Fruit fly (Drosophila melanogaster) whole organism, adult: ENCODE results near the gene plh.

Experiments used
- CG11617 ChIP-seq: fragments of 200-800 bp; sonication (Bioruptor generic); optimal IDR thresholded peaks from 2 replicates; lab custom pipeline; 2017; ENCODE audit warnings: mild to moderate bottlenecking, missing biosample characterization, missing genetic modification reagents, missing genetic modification characterization
- CG12768 ChIP-seq: fragments of 200-800 bp; sonication (Bioruptor generic); optimal IDR thresholded peaks from 2 replicates; lab custom pipeline; 2017; ENCODE audit warnings: missing biosample characterization, missing genetic modification characterization, mild to moderate bottlenecking, moderate library complexity, missing genetic modification reagents
- CG14711 ChIP-seq: fragments of 200-800 bp; sonication (Bioruptor generic); optimal IDR thresholded peaks from 2 replicates; lab custom pipeline; 2018; ENCODE audit warnings: missing biosample characterization, mild to moderate bottlenecking, missing genetic modification characterization, moderate library complexity
- CG1620 ChIP-seq: fragments of 200-800 bp; sonication (Bioruptor generic); optimal IDR thresholded peaks from 2 replicates; lab custom pipeline; 2016; ENCODE audit warnings: missing biosample characterization, missing genetic modification characterization
- CG33017 ChIP-seq: fragments of 200-800 bp; sonication (Bioruptor generic); optimal IDR thresholded peaks from 2 replicates; lab custom pipeline; 2018; ENCODE audit warnings: missing biosample characterization, mild to moderate bottlenecking, missing genetic modification characterization, moderate library complexity
- CG5204 ChIP-seq: fragments of 200-800 bp; sonication (Bioruptor generic); optimal IDR thresholded peaks from 2 replicates; lab custom pipeline; 2016; ENCODE audit warnings: missing biosample characterization, missing genetic modification characterization
- CG7045 ChIP-seq: fragments of 200-800 bp; sonication (Bioruptor generic); optimal IDR thresholded peaks from 2 replicates; lab custom pipeline; 2017; ENCODE audit warnings: missing biosample characterization, mild to moderate bottlenecking, missing genetic modification characterization
- CG7101 ChIP-seq: fragments of 200-800 bp; sonication (Bioruptor generic); optimal IDR thresholded peaks from 2 replicates; lab custom pipeline; 2018; ENCODE audit warnings: missing biosample characterization, mild to moderate bottlenecking, missing genetic modification characterization, moderate library complexity
- Clk ChIP-seq: fragments of 200-800 bp; sonication (Bioruptor generic); optimal IDR thresholded peaks from 2 replicates; lab custom pipeline; 2017; ENCODE audit warnings: missing biosample characterization, missing genetic modification characterization
- Crg-1 ChIP-seq: fragments of 200-800 bp; sonication (Bioruptor generic); optimal IDR thresholded peaks from 2 replicates; lab custom pipeline; 2016; ENCODE audit warnings: missing biosample characterization, missing genetic modification characterization
- Hr96 ChIP-seq: fragments of 200-800 bp; sonication (Bioruptor generic); optimal IDR thresholded peaks from 2 replicates; lab custom pipeline; 2016; ENCODE audit warnings: missing biosample characterization, missing genetic modification characterization
- Mnt ChIP-seq: fragments of 200-800 bp; sonication (Bioruptor generic); optimal IDR thresholded peaks from 2 replicates; lab custom pipeline; 2016; ENCODE audit warnings: missing biosample characterization, mild to moderate bottlenecking, missing genetic modification characterization
- bab1 ChIP-seq: fragments of 200-800 bp; sonication (Bioruptor generic); optimal IDR thresholded peaks from 3 replicates; lab custom pipeline; 2019; ENCODE audit warnings: missing biosample characterization, mild to moderate bottlenecking, missing genetic modification characterization, moderate library complexity
- cic ChIP-seq: fragments of 200-800 bp; sonication (Bioruptor generic); optimal IDR thresholded peaks from 2 replicates; lab custom pipeline; 2017; ENCODE audit warnings: missing biosample characterization, mild to moderate bottlenecking, missing genetic modification characterization, moderate library complexity
- cnc ChIP-seq, 2 experiments: fragments of >200 bp; optimal IDR thresholded peaks; 2 replicates each; lab custom pipeline; 2017
- kay ChIP-seq: fragments of 200-800 bp; sonication (Bioruptor generic); peaks from one replicate; lab custom pipeline; 2016; ENCODE audit warnings: missing biosample characterization, missing genetic modification characterization, borderline replicate concordance
- ovo ChIP-seq: fragments of 200-800 bp; sonication (Bioruptor generic); optimal IDR thresholded peaks from 2 replicates; lab custom pipeline; 2016; ENCODE audit warnings: missing biosample characterization, missing genetic modification characterization
- pad ChIP-seq: fragments of 200-800 bp; sonication (Bioruptor generic); optimal IDR thresholded peaks from 3 replicates; lab custom pipeline; 2017; ENCODE audit warnings: missing biosample characterization, missing genetic modification characterization, mild to moderate bottlenecking, moderate library complexity, missing genetic modification reagents
- tj ChIP-seq: fragments of 200-800 bp; sonication (Bioruptor generic); optimal IDR thresholded peaks from 3 replicates; lab custom pipeline; 2017; ENCODE audit warnings: missing biosample characterization, mild to moderate bottlenecking, missing genetic modification characterization, moderate library complexity
- toe ChIP-seq: fragments of 200-800 bp; sonication (Bioruptor generic); optimal IDR thresholded peaks from 2 replicates; lab custom pipeline; 2016; ENCODE audit warnings: missing biosample characterization, missing genetic modification characterization

The plh gene

dm6 chr3R:5030728-5031373, 20.0 kb upstream of the plh start:
- TF ChIP-seq CG5204 (GFP tag; lab: Kevin White, UChicago) (no peak), pad (no peak), CG11617 (GFP tag; lab: Kevin White, UChicago) (no peak), bab1 (GFP tag; lab: Kevin White, UChicago) (no peak), kay (GFP tag; lab: Kevin White, UChicago) (no peak), CG12768 (GFP tag; lab: Kevin White, UChicago) (no peak), cic (GFP tag; lab: Kevin White, UChicago) (no peak), cnc (optimal IDR thresholded peaks at IDR 0.05; lab: Kevin White, UChicago) (no peak), Mnt (GFP tag; lab: Kevin White, UChicago) (no peak), Hr96 (GFP tag; lab: Kevin White, UChicago) (no peak), CG7101 (tag; lab: Kevin White, UChicago) (no peak), toe (GFP tag; lab: Kevin White, UChicago) (no peak), CG1620 (no peak), Crg-1 (GFP tag; lab: Kevin White, UChicago) (no peak), tj (GFP tag; lab: Kevin White, UChicago) (no peak), ovo (no peak), CG14711 (tag; lab: Kevin White, UChicago) (no peak), CG33017 (no peak)

- no peak for TF ChIP-seq pad
- no peak for TF ChIP-seq bab1 (GFP tag; lab: Kevin White, UChicago)
- no peak for TF ChIP-seq cnc (optimal IDR thresholded peaks at IDR 0.05; lab: Kevin White, UChicago)
- TF ChIP-seq toe (GFP tag; lab: Kevin White, UChicago), result no peak
- no peak for TF ChIP-seq CG11617 (GFP tag; lab: Kevin White, UChicago)
- no peak for TF ChIP-seq cic (GFP tag; lab: Kevin White, UChicago)
- no peak for TF ChIP-seq Clk (GFP tag; lab: Kevin White, UChicago)
- TF ChIP-seq CG5204 (GFP tag; lab: Kevin White, UChicago), result no peak
- no peak for TF ChIP-seq Crg-1 (GFP tag; lab: Kevin White, UChicago)
- no peak for TF ChIP-seq ovo
- no peak for TF ChIP-seq CG1620
- TF ChIP-seq Hr96 (GFP tag; lab: Kevin White, UChicago), result no peak
- no peak for TF ChIP-seq CG7101 (tag; lab: Kevin White, UChicago)
Observed at dm6 chr3R:5028053-5028729, 17.4 kb upstream of the plh start.

dm6 chr3R:5027545-5027944, 16.7 kb upstream of the plh start:
- TF ChIP-seq CG5204 (GFP tag; lab: Kevin White, UChicago) (no peak), ovo (no peak), bab1 (GFP tag; lab: Kevin White, UChicago) (no peak), CG1620 (no peak), Hr96 (GFP tag; lab: Kevin White, UChicago) (no peak), Clk (GFP tag; lab: Kevin White, UChicago) (no peak), toe (GFP tag; lab: Kevin White, UChicago) (no peak), cnc (optimal IDR thresholded peaks at IDR 0.05; lab: Kevin White, UChicago) (no peak), CG7045 (GFP tag; lab: Kevin White, UChicago) (no peak), CG12768 (GFP tag; lab: Kevin White, UChicago) (no peak), tj (GFP tag; lab: Kevin White, UChicago) (no peak), kay (GFP tag; lab: Kevin White, UChicago) (no peak)

- peak; percentile 66 for TF ChIP-seq tj (GFP tag; lab: Kevin White, UChicago)
- no peak for TF ChIP-seq CG11617 (GFP tag; lab: Kevin White, UChicago)
Observed at dm6 chr3R:5025429-5026284, 14.8 kb upstream of the plh start.

DNA sequence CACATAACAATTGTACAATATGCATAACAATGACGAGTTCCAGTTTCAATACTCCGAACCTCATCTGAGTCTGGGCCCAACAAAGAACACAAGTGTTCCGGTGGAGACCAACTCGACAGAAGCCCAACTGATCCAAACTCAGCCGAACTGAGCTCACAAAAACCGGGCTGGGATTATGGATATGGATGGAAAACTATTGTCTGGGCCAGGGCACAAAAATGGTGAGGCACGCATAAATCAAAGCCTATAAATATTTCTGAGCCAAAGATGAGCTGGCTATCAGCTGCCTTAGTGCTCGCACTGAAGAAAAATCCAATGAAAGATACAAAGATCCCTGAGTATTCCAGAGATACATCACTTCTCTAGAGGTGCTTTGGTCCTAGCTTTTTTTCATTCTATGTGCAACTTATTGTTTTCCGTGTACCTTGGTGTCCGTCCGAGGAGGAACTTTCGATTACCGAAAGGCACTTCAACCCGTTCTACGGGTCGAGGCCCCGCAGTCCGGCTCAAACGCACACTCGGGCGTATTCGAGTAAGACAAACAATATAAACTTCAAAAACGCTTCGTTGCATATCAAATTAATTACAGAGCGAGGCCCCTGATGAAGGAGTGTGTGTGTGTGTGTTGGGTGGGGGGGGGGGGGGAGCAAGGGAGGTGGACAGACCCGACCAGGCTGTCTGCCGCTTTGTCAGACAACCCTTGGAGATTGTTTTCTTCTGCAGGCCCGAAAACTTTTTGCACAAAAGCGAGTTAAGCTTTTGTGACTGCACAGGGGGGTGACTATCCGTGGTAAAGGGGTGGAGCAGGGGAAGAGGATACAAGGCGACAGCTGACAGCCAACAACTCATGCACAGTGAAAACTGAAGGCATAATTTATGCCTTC, 12.9 kb upstream of the plh start:
- TF ChIP-seq CG12768 (GFP tag; lab: Kevin White, UChicago) (no peak), tj (GFP tag; lab: Kevin White, UChicago) (peak; percentile 8), CG7101 (tag; lab: Kevin White, UChicago) (no peak)
